Fruit fly (Drosophila melanogaster) whole organism, prepupa: ENCODE results near the gene CG32425.
A peak's percentile ranks its signal among the peaks of the same experiment; 100 is the strongest.

Experiments
- CG15336 ChIP-seq: fragments of 200-800 bp; sonication (Bioruptor generic); IDR thresholded peaks from 2 replicates; pipeline ENCODE4 v1.3.6; 2022; ENCODE audit warnings: missing biosample characterization, missing genetic modification characterization
- Hr38 ChIP-seq: sonication (Bioruptor generic); optimal IDR thresholded peaks from 2 replicates; lab custom pipeline; 2016; ENCODE audit warnings: missing biosample characterization, missing genetic modification characterization
- Smox ChIP-seq: fragments of 200-800 bp; sonication (Bioruptor generic); optimal IDR thresholded peaks from 3 replicates; lab custom pipeline; 2016; ENCODE audit warnings: missing biosample characterization, missing genetic modification characterization

DNA sequence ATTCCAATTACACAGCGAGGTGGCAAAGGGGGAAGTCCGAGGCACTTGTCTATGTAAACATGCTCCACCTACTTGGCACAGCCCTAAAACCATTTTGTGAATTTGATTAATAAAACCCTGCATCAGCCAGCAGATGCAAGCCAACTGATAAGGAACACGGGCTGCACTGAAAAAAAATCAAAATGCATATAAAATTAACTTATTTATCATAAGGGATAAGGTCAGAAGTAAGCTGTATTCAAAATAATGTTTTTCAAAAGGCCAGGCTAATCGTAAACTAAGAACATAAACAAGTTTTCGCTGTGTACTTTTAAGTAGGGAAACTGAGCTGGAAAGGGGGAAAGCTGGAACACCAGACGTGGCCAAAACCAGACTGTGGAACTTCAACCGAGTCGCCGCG, 54.7 kb downstream of the CG32425 start:
- TF ChIP-seq CG15336 (GFP tag; lab: Robert Waterston, UW) (peak; percentile 49; the same call in 1 of the 2 replicates), Hr38 (no peak), Smox (GFP tag; lab: Kevin White, UChicago) (peak; percentile 52)
